Worm (Caenorhabditis elegans): ENCODE results near the gene mrp-6.

mrp-6 gene

DNA sequence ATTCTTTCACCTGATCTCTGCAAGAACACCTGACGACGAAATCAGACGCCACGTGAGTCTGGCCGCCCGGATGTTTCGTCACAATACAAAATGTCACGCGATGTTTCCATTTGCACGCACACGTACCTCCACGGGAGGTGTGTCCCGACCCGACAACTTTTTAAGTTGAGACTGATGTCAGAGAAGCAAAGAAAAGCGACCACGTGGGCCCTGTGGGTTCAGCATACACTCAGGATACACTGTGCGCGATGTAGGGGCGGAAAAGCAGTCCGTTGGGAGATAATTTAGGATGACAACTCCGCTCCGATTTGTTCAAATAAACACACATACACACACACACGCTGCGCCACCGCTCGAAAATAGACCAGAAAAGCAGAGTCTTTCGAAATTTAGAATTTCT lies 44.4 kb downstream of the mrp-6 start:
- no peak for TF ChIP-seq nhr-28 (tag; optimal IDR thresholded peaks at IDR 0.05)
- no peak for TF ChIP-seq ceh-9 (tag; optimal IDR thresholded peaks at IDR 0.05)
- TF ChIP-seq skn-1 (tag; optimal IDR thresholded peaks at IDR 0.05): no peak
- no peak for TF ChIP-seq fkh-2 (tag; optimal IDR thresholded peaks at IDR 0.05)
- no peak for TF ChIP-seq nhr-67 (tag; optimal IDR thresholded peaks at IDR 0.05)
- TF ChIP-seq ZK546.5 (tag; optimal IDR thresholded peaks at IDR 0.05): no peak
- no peak for TF ChIP-seq nhr-77 (tag; optimal IDR thresholded peaks at IDR 0.05)
- no peak for TF ChIP-seq R02D3.7 (tag; optimal IDR thresholded peaks at IDR 0.05)
- TF ChIP-seq egl-27 (tag; optimal IDR thresholded peaks at IDR 0.05): no peak
- TF ChIP-seq zag-1 (tag; optimal IDR thresholded peaks at IDR 0.05): no peak
- no peak for TF ChIP-seq elt-1 (tag; optimal IDR thresholded peaks at IDR 0.05)
- TF ChIP-seq ceh-16 (tag; optimal IDR thresholded peaks at IDR 0.05): no peak
- TF ChIP-seq daf-12 (tag; optimal IDR thresholded peaks at IDR 0.05): no peak
- peak; percentile 45 for TF ChIP-seq ztf-4 (tag; optimal IDR thresholded peaks at IDR 0.05)
- no peak for TF ChIP-seq egl-5 (tag; optimal IDR thresholded peaks at IDR 0.05)
- peak; percentile 55 for TF ChIP-seq elt-2 (tag; optimal IDR thresholded peaks at IDR 0.05)
- TF ChIP-seq pha-4 (tag; optimal IDR thresholded peaks at IDR 0.05): peak; percentile 87
- TF ChIP-seq aly-2 (tag; optimal IDR thresholded peaks at IDR 0.05): no peak
- no peak for TF ChIP-seq fkh-10 (GFP tag; optimal IDR thresholded peaks at IDR 0.05)
- peak; percentile 19 for TF ChIP-seq mml-1 (tag; optimal IDR thresholded peaks at IDR 0.05)
- no peak for TF ChIP-seq ceh-82 (tag; optimal IDR thresholded peaks at IDR 0.05)
- no peak for TF ChIP-seq unc-62 (GFP tag; optimal IDR thresholded peaks at IDR 0.05)
- TF ChIP-seq fos-1 (tag; optimal IDR thresholded peaks at IDR 0.05): no peak
- no peak for TF ChIP-seq lin-15B (tag; optimal IDR thresholded peaks at IDR 0.05)
- no peak for TF ChIP-seq lin-39 (tag; optimal IDR thresholded peaks at IDR 0.05)
- TF ChIP-seq nhr-76 (tag; optimal IDR thresholded peaks at IDR 0.05): no peak
- TF ChIP-seq nhr-237 (tag; optimal IDR thresholded peaks at IDR 0.05): no peak
- TF ChIP-seq sea-2 (GFP tag; optimal IDR thresholded peaks at IDR 0.05): no peak
- TF ChIP-seq nhr-23 (tag; optimal IDR thresholded peaks at IDR 0.05): peak; percentile 46
- no peak for TF ChIP-seq unc-39 (tag; optimal IDR thresholded peaks at IDR 0.05)
- TF ChIP-seq elt-3 (tag; optimal IDR thresholded peaks at IDR 0.05): no peak
- TF ChIP-seq eor-1 (tag; optimal IDR thresholded peaks at IDR 0.05): peak in 1 of 2 experiments; percentile 44
- TF ChIP-seq hmg-11 (tag; optimal IDR thresholded peaks at IDR 0.05): no peak
- TF ChIP-seq lsy-12 (tag; optimal IDR thresholded peaks at IDR 0.05): peak; percentile 82
- TF ChIP-seq ztf-11 (tag; optimal IDR thresholded peaks at IDR 0.05): no peak
- peak; percentile 88 for TF ChIP-seq mdl-1 (tag; optimal IDR thresholded peaks at IDR 0.05)
- peak; percentile 71 for TF ChIP-seq nfya-1 (tag; optimal IDR thresholded peaks at IDR 0.05; ENCODE audit: insufficient read depth)
- TF ChIP-seq nhr-43 (tag; optimal IDR thresholded peaks at IDR 0.05; ENCODE audit: poor library complexity, severe bottlenecking): peak; percentile 97
- TF ChIP-seq jun-1 (tag; optimal IDR thresholded peaks at IDR 0.05): no peak
- no peak for TF ChIP-seq nhr-11 (tag; optimal IDR thresholded peaks at IDR 0.05)
- TF ChIP-seq ceh-28 (tag; optimal IDR thresholded peaks at IDR 0.05): no peak
- peak; percentile 23 for TF ChIP-seq pqm-1 (tag; optimal IDR thresholded peaks at IDR 0.05)
- peak; percentile 85 for TF ChIP-seq nhr-25 (tag; optimal IDR thresholded peaks at IDR 0.05)
- no peak for TF ChIP-seq nhr-12 (tag; optimal IDR thresholded peaks at IDR 0.05)
- TF ChIP-seq snpc-4 (tag; optimal IDR thresholded peaks at IDR 0.05): no peak
- peak; percentile 44 for TF ChIP-seq tbx-2 (tag; optimal IDR thresholded peaks at IDR 0.05)
- peak; percentile 35 for TF ChIP-seq ama-1 (optimal IDR thresholded peaks at IDR 0.05)

Data from whole organism, L3 larva.